Worm (Caenorhabditis elegans) whole organism, L4/young adult: ENCODE results near the gene rps-14.

Experiments used
- W03F9.2 ChIP-seq: fragments of 150-350 bp; optimal IDR thresholded peaks from 2 replicates; lab custom pipeline; 2014; ENCODE audit warnings: missing biosample characterization, missing genetic modification characterization
- dao-5 ChIP-seq: sonication (generic microtip); optimal IDR thresholded peaks from 2 replicates; lab custom pipeline; 2016; ENCODE audit warnings: missing genotype, missing genetic modification characterization, moderate library complexity, missing compliant biosample characterization
- him-1 ChIP-seq: sonication (generic microtip); optimal IDR thresholded peaks from 2 replicates; lab custom pipeline; 2016; ENCODE audit warnings: missing genotype, missing genetic modification reagents, missing genetic modification characterization, missing compliant biosample characterization

rps-14 gene

ce11 chrIII:7152569-7152968 is 26.8 kb downstream of the rps-14 start:
- TF ChIP-seq him-1 (tag; lab: Kevin White, UChicago): no peak
- TF ChIP-seq W03F9.2 (tag; lab: Kevin White, UChicago): no peak
- no peak for TF ChIP-seq dao-5 (tag; lab: Kevin White, UChicago)

- TF ChIP-seq W03F9.2 (tag; lab: Kevin White, UChicago): no peak
- TF ChIP-seq dao-5 (tag; lab: Kevin White, UChicago): no peak
- TF ChIP-seq him-1 (tag; lab: Kevin White, UChicago): no peak
Measured at ce11 chrIII:7150162-7150561, 29.2 kb downstream of the rps-14 start.

ce11 chrIII:7148191-7148590 is 31.2 kb downstream of the rps-14 start:
- TF ChIP-seq W03F9.2 (tag; lab: Kevin White, UChicago) (no peak), him-1 (tag; lab: Kevin White, UChicago) (no peak), dao-5 (tag; lab: Kevin White, UChicago) (no peak)

ce11 chrIII:7146341-7146740 is 33.0 kb downstream of the rps-14 start:
- TF ChIP-seq dao-5 (tag; lab: Kevin White, UChicago): no peak
- TF ChIP-seq W03F9.2 (tag; lab: Kevin White, UChicago): no peak
- no peak for TF ChIP-seq him-1 (tag; lab: Kevin White, UChicago)

ce11 chrIII:7144749-7145148 is 34.6 kb downstream of the rps-14 start, which contains the start of gene glr-2:
Gene glr-2 (minus strand): TSS chrIII:7144959.
- TF ChIP-seq him-1 (tag; lab: Kevin White, UChicago) (no peak), W03F9.2 (tag; lab: Kevin White, UChicago) (no peak), dao-5 (tag; lab: Kevin White, UChicago) (no peak)

ce11 chrIII:7142172-7142601 is 37.2 kb downstream of the rps-14 start:
- TF ChIP-seq W03F9.2 (tag; lab: Kevin White, UChicago) (no peak), dao-5 (tag; lab: Kevin White, UChicago) (no peak)

ce11 chrIII:7141285-7141715 is 38.1 kb downstream of the rps-14 start:
- no peak for TF ChIP-seq dao-5 (tag; lab: Kevin White, UChicago)
- peak; percentile 66 for TF ChIP-seq W03F9.2 (tag; lab: Kevin White, UChicago)
- TF ChIP-seq him-1 (tag; lab: Kevin White, UChicago): no peak

- TF ChIP-seq W03F9.2 (tag; lab: Kevin White, UChicago): no peak
- TF ChIP-seq him-1 (tag; lab: Kevin White, UChicago): no peak
- no peak for TF ChIP-seq dao-5 (tag; lab: Kevin White, UChicago)
Measured at ce11 chrIII:7140228-7140710, 39.1 kb downstream of the rps-14 start.

ce11 chrIII:7138178-7138577 is 41.2 kb downstream of the rps-14 start, which contains the start of gene B0280.11:
Gene B0280.11 (minus strand): TSS chrIII:7138278.
- TF ChIP-seq dao-5 (tag; lab: Kevin White, UChicago) (no peak), W03F9.2 (tag; lab: Kevin White, UChicago) (no peak), him-1 (tag; lab: Kevin White, UChicago) (no peak)

- no peak for TF ChIP-seq dao-5 (tag; lab: Kevin White, UChicago)
Measured at ce11 chrIII:7136015-7136414, 43.4 kb downstream of the rps-14 start, which contains the start of gene B0280.17. Gene B0280.17 (minus strand): TSS chrIII:7136115.

- no peak for TF ChIP-seq dao-5 (tag; lab: Kevin White, UChicago)
- no peak for TF ChIP-seq W03F9.2 (tag; lab: Kevin White, UChicago)
- no peak for TF ChIP-seq him-1 (tag; lab: Kevin White, UChicago)
Measured at ce11 chrIII:7133559-7133958, 45.8 kb downstream of the rps-14 start, which contains the start of the genes pot-1 and ggtb-1. Gene pot-1 (minus strand): TSS chrIII:7133678. Gene ggtb-1 (plus strand): TSS chrIII:7133766.
